Worm (Caenorhabditis elegans) whole organism, L1 larva: ENCODE data around the gene glb-11.

Source experiments
- ceh-8 ChIP-seq: fragments of 200-800 bp; sonication (Bioruptor generic); optimal IDR thresholded peaks from 2 replicates; lab custom pipeline; 2018; ENCODE audit warnings: mild to moderate bottlenecking, missing genetic modification characterization, moderate library complexity, missing compliant biosample characterization
- egl-27 ChIP-seq, 2 experiments: fragments of 150-350 bp in 1 of 2; sonication (generic microtip); optimal IDR thresholded peaks; 3 replicates each; lab custom pipeline; 2017 to 2018; ENCODE audit warnings: missing biosample characterization in 2 of 2, missing genetic modification characterization in 2 of 2, missing genetic modification reagents in 2 of 2
- nhr-237 ChIP-seq: fragments of 150-350 bp; optimal IDR thresholded peaks from 2 replicates; lab custom pipeline; 2014; ENCODE audit warnings: missing biosample characterization, missing genetic modification characterization
- ztf-11 ChIP-seq, 2 experiments: sonication (generic microtip); optimal IDR thresholded peaks; 2 replicates each; lab custom pipeline; 2016 to 2017; ENCODE audit warnings: missing genetic modification characterization in 2 of 2, missing biosample characterization in 1 of 2, missing compliant biosample characterization in 1 of 2

ce11 chrIII:4039775-4040174 is 47.8 kb upstream of the glb-11 start:
- TF ChIP-seq egl-27 (tag; optimal IDR thresholded peaks at IDR 0.05; lab: Kevin White, UChicago) (no peak), nhr-237 (tag; lab: Kevin White, UChicago) (no peak), ceh-8 (GFP tag; lab: Kevin White, UChicago) (no peak), ztf-11 (tag; optimal IDR thresholded peaks at IDR 0.05; lab: Kevin White, UChicago) (no peak)
